Fruit fly (Drosophila melanogaster): Measurements from ENCODE around the gene mei-38.

Gene mei-38

DNA sequence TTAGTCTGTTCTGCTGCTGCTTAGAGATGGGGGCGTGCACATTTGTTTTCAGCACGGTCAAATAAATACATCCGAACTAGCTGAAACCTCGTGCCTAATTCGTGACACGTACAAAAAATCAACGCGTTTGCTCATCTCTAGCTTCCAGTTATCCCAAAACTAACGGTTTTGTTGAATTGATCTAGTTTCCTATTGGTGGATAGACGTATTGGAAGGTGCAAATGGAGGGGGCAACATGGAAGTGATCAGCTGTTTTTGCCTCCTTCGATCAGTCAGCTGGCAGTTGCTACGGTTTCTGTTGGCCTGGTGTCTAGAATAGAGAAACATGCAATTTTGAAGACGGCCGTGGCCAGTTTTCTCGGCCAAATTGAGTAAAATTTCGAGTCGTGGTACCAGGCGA lies 40.8 kb downstream of the mei-38 start (continued):
- TF ChIP-seq nerfin-2 (GFP tag; IDR thresholded peaks at IDR 0.05; ENCODE audit: partially characterized antibody) (peak; percentile 81), caup (GFP tag; optimal IDR thresholded peaks at IDR 0.05; ENCODE audit: severe bottlenecking) (peak; percentile 36), Lhr (GFP tag; optimal IDR thresholded peaks at IDR 0.05) (peak; percentile 62), Mrtf (GFP tag; IDR thresholded peaks at IDR 0.05) (peak; percentile 22; the same call in 1 of the 3 replicates), crp (GFP tag; optimal IDR thresholded peaks at IDR 0.05) (peak; percentile 17 to 82), CG1792 (GFP tag; optimal IDR thresholded peaks at IDR 0.05) (no peak), CG30403 (GFP tag; optimal IDR thresholded peaks at IDR 0.05) (peak; percentile 56), Hr78 (GFP tag; optimal IDR thresholded peaks at IDR 0.05) (no peak), zen2 (GFP tag; IDR thresholded peaks at IDR 0.05; ENCODE audit: partially characterized antibody) (peak; percentile 93), CG13624 (GFP tag; optimal IDR thresholded peaks at IDR 0.05) (peak; percentile 35), lola (GFP tag; optimal IDR thresholded peaks at IDR 0.05) (peak in 1 of 3 experiments; percentile 27), ERR (GFP tag; optimal IDR thresholded peaks at IDR 0.05) (no peak), Side (GFP tag; optimal IDR thresholded peaks at IDR 0.05) (peak; percentile 3), prd (optimal IDR thresholded peaks at IDR 0.05) (no peak), prd (GFP tag; IDR thresholded peaks at IDR 0.05) (peak; percentile 45; the same call in 1 of the 3 replicates), ash1 (GFP tag; optimal IDR thresholded peaks at IDR 0.05) (no peak), CG7271 (tag; optimal IDR thresholded peaks at IDR 0.05) (no peak), CG4360 (GFP tag; IDR thresholded peaks at IDR 0.05) (no peak), dm (GFP tag; optimal IDR thresholded peaks at IDR 0.05) (peak; percentile 7), Vsx1 (GFP tag; optimal IDR thresholded peaks at IDR 0.05) (peak; percentile 96), odd (GFP tag; optimal IDR thresholded peaks at IDR 0.05) (no peak), CG3065 (GFP tag; optimal IDR thresholded peaks at IDR 0.05) (no peak), Dbx (GFP tag; IDR thresholded peaks at IDR 0.05) (peak; percentile 40; the same call in 1 of the 3 replicates), chinmo (GFP tag; IDR thresholded peaks at IDR 0.05; ENCODE audit: partially characterized antibody) (peak; percentile 92), chn (GFP tag; optimal IDR thresholded peaks at IDR 0.05) (peak; percentile 29), sr (GFP tag; IDR thresholded peaks at IDR 0.05) (no peak), vvl (GFP tag; IDR thresholded peaks at IDR 0.05) (peak; percentile 46; the same call in 1 of the 2 replicates), lab (GFP tag; optimal IDR thresholded peaks at IDR 0.05) (peak; percentile 53), Ssrp (tag; optimal IDR thresholded peaks at IDR 0.05) (peak; percentile 2), CG11398 (GFP tag; optimal IDR thresholded peaks at IDR 0.05) (no peak), Hmr (GFP tag; optimal IDR thresholded peaks at IDR 0.05) (peak; percentile 42), CG9932 (GFP tag; IDR thresholded peaks at IDR 0.05) (peak; percentile 80), CG17385 (GFP tag; optimal IDR thresholded peaks at IDR 0.05) (peak; percentile 39), twi (tag; optimal IDR thresholded peaks at IDR 0.05) (no peak), phol (tag; optimal IDR thresholded peaks at IDR 0.05) (no peak), CG4328 (GFP tag; optimal IDR thresholded peaks at IDR 0.05) (peak; percentile 28), corto (GFP tag; optimal IDR thresholded peaks at IDR 0.05) (no peak), hbn (GFP tag; IDR thresholded peaks at IDR 0.05; ENCODE audit: partially characterized antibody) (peak; percentile 96), HLH54F (GFP tag; optimal IDR thresholded peaks at IDR 0.05) (no peak), CG7786 (GFP tag; optimal IDR thresholded peaks at IDR 0.05) (peak; percentile 1), CG42726 (GFP tag; IDR thresholded peaks at IDR 0.05; ENCODE audit: partially characterized antibody) (peak; percentile 83), Antp (GFP tag; optimal IDR thresholded peaks at IDR 0.05) (peak; percentile 37), slou (GFP tag; optimal IDR thresholded peaks at IDR 0.05) (no peak), Myb (GFP tag; optimal IDR thresholded peaks at IDR 0.05) (no peak), CG6854 (GFP tag; optimal IDR thresholded peaks at IDR 0.05) (no peak), CG10209 (GFP tag; optimal IDR thresholded peaks at IDR 0.05) (no peak), CG6683 (GFP tag; optimal IDR thresholded peaks at IDR 0.05) (no peak), CG4282 (GFP tag; optimal IDR thresholded peaks at IDR 0.05) (peak; percentile 3), nmo (GFP tag; optimal IDR thresholded peaks at IDR 0.05) (no peak)
